Worm (Caenorhabditis elegans): ENCODE results near the gene F16B4.5.

ce11 chrV:1574599-1574998 lies 13.6 kb upstream of the F16B4.5 start:
- TF ChIP-seq ztf-23 (GFP tag; IDR thresholded peaks at IDR 0.05) (no peak), flt-1 (GFP tag; IDR thresholded peaks at IDR 0.05) (no peak), T22C8.4 (GFP tag; IDR thresholded peaks at IDR 0.05) (no peak), ref-1 (GFP tag; conservative IDR thresholded peaks at IDR 0.05) (no peak), med-1 (GFP tag; optimal IDR thresholded peaks at IDR 0.05; ENCODE audit: insufficient read depth) (no peak), klf-2 (GFP tag; conservative IDR thresholded peaks at IDR 0.05) (no peak), cog-1 (tag; optimal IDR thresholded peaks at IDR 0.05) (no peak), tab-1 (GFP tag; IDR thresholded peaks at IDR 0.05) (no peak), ztf-29 (GFP tag; IDR thresholded peaks at IDR 0.05) (no peak)

Data from whole organism, midembryonic.